Fruit fly (Drosophila melanogaster) whole organism, embryonic: Measurements from ENCODE around the gene sll.

ENCODE experiments used
- Asciz ChIP-seq: fragments of 200-800 bp; sonication (Bioruptor generic); optimal IDR thresholded peaks from 2 replicates; lab custom pipeline; 2017; ENCODE audit warnings: missing biosample characterization, mild to moderate bottlenecking, missing genetic modification characterization, missing genetic modification reagents
- CG10366 ChIP-seq: fragments of 200-800 bp; sonication (Bioruptor generic); IDR thresholded peaks from 2 replicates; pipeline ENCODE4 v1.3.6; 2022; ENCODE audit warnings: missing biosample characterization, missing genetic modification characterization
- CG10654 ChIP-seq: fragments of 200-800 bp; sonication (Bioruptor generic); optimal IDR thresholded peaks from 2 replicates; lab custom pipeline; 2016; ENCODE audit warnings: missing biosample characterization, missing genetic modification characterization
- CG11085 ChIP-seq: fragments of 200-800 bp; sonication (Bioruptor generic); IDR thresholded peaks from 2 replicates; pipeline ENCODE4 v1.3.6; 2022; ENCODE audit warnings: missing biosample characterization, missing genetic modification characterization
- CG13123 ChIP-seq: fragments of 200-800 bp; sonication (Bioruptor generic); optimal IDR thresholded peaks from 2 replicates; lab custom pipeline; 2016; ENCODE audit warnings: missing biosample characterization, missing genetic modification characterization
- CG13287 ChIP-seq: fragments of 200-800 bp; sonication (Bioruptor generic); IDR thresholded peaks from 2 replicates; pipeline ENCODE4 v1.3.6; 2022; ENCODE audit warnings: missing biosample characterization, missing genetic modification characterization; ENCODE audit not compliant: partially characterized antibody
- CG17186 ChIP-seq: fragments of 200-800 bp; sonication (Bioruptor generic); optimal IDR thresholded peaks from 3 replicates; lab custom pipeline; 2017; ENCODE audit warnings: missing biosample characterization, missing genetic modification reagents, missing genetic modification characterization
- CG17361 ChIP-seq: fragments of 200-800 bp; sonication (Bioruptor generic); IDR thresholded peaks from 3 replicates; pipeline ENCODE4 v1.3.6; 2022; ENCODE audit warnings: missing biosample characterization, missing genetic modification characterization
- CG17568 ChIP-seq: fragments of 200-800 bp; sonication (Bioruptor generic); optimal IDR thresholded peaks from 2 replicates; lab custom pipeline; 2018; ENCODE audit warnings: missing biosample characterization, mild to moderate bottlenecking, missing genetic modification characterization, moderate library complexity
- CG18011 ChIP-seq: fragments of 200-800 bp; sonication (Bioruptor generic); optimal IDR thresholded peaks from 2 replicates; lab custom pipeline; 2017; ENCODE audit warnings: missing biosample characterization, missing genetic modification characterization, mild to moderate bottlenecking, moderate library complexity, missing genotype
- CG2129 ChIP-seq: fragments of 200-800 bp; sonication (Bioruptor generic); IDR thresholded peaks from 2 replicates; pipeline ENCODE4 v1.3.6; 2022; ENCODE audit warnings: missing biosample characterization, missing genetic modification characterization; ENCODE audit not compliant: partially characterized antibody
- CG2712 ChIP-seq: fragments of 200-800 bp; optimal IDR thresholded peaks from 3 replicates; lab custom pipeline; 2019; ENCODE audit warnings: missing biosample characterization, mild to moderate bottlenecking, missing genetic modification characterization, moderate library complexity
- CG31388 ChIP-seq: fragments of 200-800 bp; sonication (Bioruptor generic); optimal IDR thresholded peaks from 2 replicates; lab custom pipeline; 2016; ENCODE audit warnings: missing biosample characterization, missing genetic modification characterization
- CG4360 ChIP-seq: fragments of 200-800 bp; sonication (Bioruptor generic); IDR thresholded peaks from 2 replicates; pipeline ENCODE4 v1.3.6; 2022; ENCODE audit warnings: missing biosample characterization, missing genetic modification characterization
- CG4404 ChIP-seq: fragments of 200-800 bp; sonication (Bioruptor generic); IDR thresholded peaks from 2 replicates; pipeline ENCODE4 v1.3.6; 2022; ENCODE audit warnings: missing biosample characterization, missing genetic modification characterization
- CG4617 ChIP-seq: fragments of 200-800 bp; sonication (Bioruptor generic); optimal IDR thresholded peaks from 3 replicates; lab custom pipeline; 2016; ENCODE audit warnings: missing biosample characterization, missing genetic modification characterization, borderline replicate concordance
- CG6272 ChIP-seq: fragments of 200-800 bp; sonication (Bioruptor generic); IDR thresholded peaks from 2 replicates; pipeline ENCODE4 v1.3.6; 2022; ENCODE audit warnings: missing biosample characterization, missing genetic modification characterization
- CG7987 ChIP-seq: fragments of 200-800 bp; sonication (Bioruptor generic); optimal IDR thresholded peaks from 2 replicates; lab custom pipeline; 2018; ENCODE audit warnings: missing biosample characterization, mild to moderate bottlenecking, missing genetic modification characterization, moderate library complexity
- CG9609 ChIP-seq: fragments of 200-800 bp; sonication (Bioruptor generic); optimal IDR thresholded peaks from 3 replicates; lab custom pipeline; 2016; ENCODE audit warnings: missing biosample characterization, missing genetic modification characterization
- CG9727 ChIP-seq: fragments of 200-800 bp; sonication (Bioruptor generic); optimal IDR thresholded peaks from 3 replicates; lab custom pipeline; 2017; ENCODE audit warnings: missing biosample characterization, mild to moderate bottlenecking, missing genetic modification characterization
- CHES-1-like ChIP-seq: fragments of 200-800 bp; sonication (Bioruptor generic); optimal IDR thresholded peaks from 2 replicates; lab custom pipeline; 2016; ENCODE audit warnings: missing biosample characterization, missing genetic modification characterization
- Dip3 ChIP-seq: fragments of 200-800 bp; sonication (Bioruptor generic); optimal IDR thresholded peaks from 3 replicates; lab custom pipeline; 2016; ENCODE audit warnings: missing biosample characterization, missing genetic modification characterization
- Fer2 ChIP-seq: fragments of 200-800 bp; sonication (Bioruptor generic); optimal IDR thresholded peaks from 2 replicates; lab custom pipeline; 2018; ENCODE audit warnings: missing biosample characterization, mild to moderate bottlenecking, missing genetic modification characterization, moderate library complexity
- HmgZ ChIP-seq: fragments of 200-800 bp; sonication (Bioruptor generic); optimal IDR thresholded peaks from 2 replicates; lab custom pipeline; 2018; ENCODE audit warnings: missing biosample characterization, mild to moderate bottlenecking, missing genetic modification characterization
- Lim3 ChIP-seq: fragments of 200-800 bp; sonication (Bioruptor generic); IDR thresholded peaks from 2 replicates; pipeline ENCODE4 v1.3.6; 2022; ENCODE audit warnings: missing biosample characterization, missing genetic modification characterization
- Nf-YC ChIP-seq: fragments of 200-800 bp; optimal IDR thresholded peaks from 3 replicates; lab custom pipeline; 2019; ENCODE audit warnings: missing biosample characterization, mild to moderate bottlenecking, missing genetic modification characterization, moderate library complexity
- Ptx1 ChIP-seq: fragments of 200-800 bp; sonication (Bioruptor generic); IDR thresholded peaks from 2 replicates; pipeline ENCODE4 v1.3.6; 2022; ENCODE audit warnings: missing biosample characterization, missing genetic modification characterization
- Sry-β ChIP-seq: fragments of 200-800 bp; sonication (Bioruptor generic); optimal IDR thresholded peaks from 2 replicates; lab custom pipeline; 2018; ENCODE audit warnings: missing biosample characterization, mild to moderate bottlenecking, missing genetic modification characterization, moderate library complexity
- Stat92E ChIP-seq, 3 experiments: fragments of >200 bp in 2 of 3; fragments of 200-800 bp in 1 of 3; sonication (Bioruptor generic) in 1 of 3; optimal IDR thresholded peaks; 2 replicates each; lab custom pipeline; 2017 to 2019; ENCODE audit warnings: missing biosample characterization in 3 of 3, missing genetic modification characterization in 3 of 3, mild to moderate bottlenecking in 1 of 3, moderate library complexity in 1 of 3
- Xrp1 ChIP-seq: fragments of 200-800 bp; sonication (Bioruptor generic); IDR thresholded peaks from 2 replicates; pipeline ENCODE4 v1.3.6; 2022; ENCODE audit warnings: missing biosample characterization, missing genetic modification characterization
- YL-1 ChIP-seq: fragments of 200-800 bp; sonication (Bioruptor generic); optimal IDR thresholded peaks from 3 replicates; lab custom pipeline; 2017; ENCODE audit warnings: missing biosample characterization, mild to moderate bottlenecking, missing genetic modification characterization
- abd-A ChIP-seq: fragments of 200-800 bp; sonication (Bioruptor generic); optimal IDR thresholded peaks from 3 replicates; lab custom pipeline; 2019; ENCODE audit warnings: missing biosample characterization, mild to moderate bottlenecking, missing genetic modification characterization, moderate library complexity
- bigmax ChIP-seq: fragments of 200-800 bp; sonication (Bioruptor generic); optimal IDR thresholded peaks from 2 replicates; lab custom pipeline; 2018; ENCODE audit warnings: missing biosample characterization, mild to moderate bottlenecking, missing genetic modification characterization
- cad ChIP-seq: fragments of >200 bp; optimal IDR thresholded peaks from 2 replicates; lab custom pipeline; 2017; ENCODE audit warnings: missing biosample characterization, missing genetic modification characterization
- cato ChIP-seq: fragments of 200-800 bp; sonication (Bioruptor generic); optimal IDR thresholded peaks from 2 replicates; lab custom pipeline; 2016; ENCODE audit warnings: missing biosample characterization, missing genetic modification characterization, borderline replicate concordance
- eyg ChIP-seq: fragments of 200-800 bp; sonication (Bioruptor generic); optimal IDR thresholded peaks from 3 replicates; lab custom pipeline; 2016; ENCODE audit warnings: missing biosample characterization, missing genetic modification characterization
- fd64A ChIP-seq: fragments of 200-800 bp; sonication (Bioruptor generic); optimal IDR thresholded peaks from 3 replicates; lab custom pipeline; 2018; ENCODE audit warnings: missing biosample characterization, mild to moderate bottlenecking, missing genetic modification characterization
- gsb-n ChIP-seq: fragments of 200-800 bp; sonication (Bioruptor generic); optimal IDR thresholded peaks from 3 replicates; lab custom pipeline; 2018; ENCODE audit warnings: missing biosample characterization, mild to moderate bottlenecking, missing genetic modification characterization
- jing ChIP-seq: fragments of 200-800 bp; sonication (Bioruptor generic); optimal IDR thresholded peaks from 2 replicates; lab custom pipeline; 2018; ENCODE audit warnings: missing biosample characterization, mild to moderate bottlenecking, missing genetic modification characterization
- ken ChIP-seq: fragments of 200-800 bp; sonication (Bioruptor generic); IDR thresholded peaks from 3 replicates; pipeline ENCODE4 v1.3.6; 2022; ENCODE audit warnings: missing biosample characterization, missing genetic modification characterization
- lbe ChIP-seq: fragments of 200-800 bp; sonication (Bioruptor generic); optimal IDR thresholded peaks from 2 replicates; lab custom pipeline; 2016; ENCODE audit warnings: missing biosample characterization, mild to moderate bottlenecking, missing genetic modification characterization
- mirr ChIP-seq: fragments of 200-800 bp; sonication (Bioruptor generic); optimal IDR thresholded peaks from 3 replicates; lab custom pipeline; 2018; ENCODE audit warnings: missing biosample characterization, mild to moderate bottlenecking, missing genetic modification characterization
- otp ChIP-seq: fragments of 200-800 bp; sonication (Bioruptor generic); IDR thresholded peaks from 3 replicates; pipeline ENCODE4, ENCODE4 v1.3.6; 2022; ENCODE audit warnings: missing biosample characterization, missing genetic modification characterization
- phol ChIP-seq: fragments of 200-800 bp; sonication (Bioruptor generic); optimal IDR thresholded peaks from 3 replicates; lab custom pipeline; 2018; ENCODE audit warnings: missing biosample characterization, mild to moderate bottlenecking, missing genetic modification characterization, moderate library complexity
- pzg ChIP-seq: fragments of 200-800 bp; sonication (Bioruptor generic); optimal IDR thresholded peaks from 3 replicates; lab custom pipeline; 2018; ENCODE audit warnings: missing biosample characterization, mild to moderate bottlenecking, missing genetic modification characterization, moderate library complexity
- sd ChIP-seq: fragments of 200-800 bp; sonication (Bioruptor generic); optimal IDR thresholded peaks from 3 replicates; lab custom pipeline; 2018; ENCODE audit warnings: missing biosample characterization, mild to moderate bottlenecking, missing genetic modification characterization, moderate library complexity
- seq ChIP-seq: fragments of 200-800 bp; sonication (Bioruptor generic); IDR thresholded peaks from 2 replicates; pipeline ENCODE4 v1.3.6; 2022; ENCODE audit warnings: missing biosample characterization, missing genetic modification characterization
- shn ChIP-seq: fragments of 200-800 bp; sonication (Bioruptor generic); optimal IDR thresholded peaks from 3 replicates; lab custom pipeline; 2016; ENCODE audit warnings: missing biosample characterization, missing genetic modification characterization
- tgo ChIP-seq: fragments of 200-800 bp; sonication (Bioruptor generic); IDR thresholded peaks from 3 replicates; pipeline ENCODE4 v1.3.6; 2022; ENCODE audit warnings: missing biosample characterization, missing genetic modification characterization
- vfl ChIP-seq: fragments of 200-800 bp; sonication (Bioruptor generic); optimal IDR thresholded peaks from 2 replicates; lab custom pipeline; 2016; ENCODE audit warnings: missing biosample characterization, missing genetic modification characterization
- z ChIP-seq: fragments of 200-800 bp; sonication (Bioruptor generic); IDR thresholded peaks from 3 replicates; pipeline ENCODE4 v1.3.6; 2022; ENCODE audit warnings: missing biosample characterization, missing genetic modification characterization

The sll gene

DNA sequence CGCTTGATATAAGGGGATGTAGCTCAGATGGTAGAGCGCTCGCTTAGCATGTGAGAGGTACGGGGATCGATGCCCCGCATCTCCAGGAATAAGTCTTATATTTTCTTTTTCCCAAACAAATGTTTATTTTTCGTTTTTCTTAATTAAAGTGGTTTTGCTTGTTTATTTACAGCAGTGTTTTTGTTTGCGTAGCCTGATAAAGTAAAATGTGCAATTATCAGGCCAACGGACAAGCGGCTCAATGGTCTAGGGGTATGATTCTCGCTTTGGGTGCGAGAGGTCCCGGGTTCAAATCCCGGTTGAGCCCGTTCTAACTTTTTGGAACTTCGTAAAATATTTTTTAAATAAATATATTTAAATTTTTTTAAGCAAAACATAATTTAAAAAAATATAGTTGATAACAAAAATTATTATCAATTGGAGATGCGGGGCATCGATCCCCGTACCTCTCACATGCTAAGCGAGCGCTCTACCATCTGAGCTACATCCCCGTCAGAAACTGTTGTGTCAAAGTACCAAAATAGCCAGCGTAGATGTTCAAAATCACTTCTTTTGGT is 13.9 kb downstream of the sll start (continued):
- TF ChIP-seq CHES-1-like (GFP tag; lab: Kevin White, UChicago) (no peak), cad (GFP tag; lab: Kevin White, UChicago) (no peak), CG17361 (GFP tag; lab: Robert Waterston, UW) (no peak), CG4360 (GFP tag; lab: Robert Waterston, UW) (no peak), Fer2 (no peak), CG2129 (GFP tag; lab: Robert Waterston, UW) (peak; percentile 22; the same call in 1 of the 2 replicates), CG7987 (GFP tag; lab: Kevin White, UChicago) (no peak), CG31388 (no peak), Lim3 (GFP tag; lab: Robert Waterston, UW) (no peak), CG10366 (GFP tag; lab: Robert Waterston, UW) (no peak), ken (GFP tag; lab: Robert Waterston, UW) (no peak), fd64A (GFP tag; lab: Kevin White, UChicago) (no peak), sd (tag; lab: Kevin White, UChicago) (no peak), seq (GFP tag; lab: Robert Waterston, UW) (no peak), z (no peak), CG10654 (GFP tag; lab: Kevin White, UChicago) (no peak), bigmax (GFP tag; lab: Kevin White, UChicago) (no peak), vfl (GFP tag; lab: Kevin White, UChicago) (no peak), CG4617 (GFP tag; lab: Kevin White, UChicago) (no peak), otp (GFP tag; lab: Robert Waterston, UW) (no peak), CG2712 (tag; lab: Kevin White, UChicago) (peak; percentile 41), CG4404 (GFP tag; lab: Robert Waterston, UW) (no peak), CG13123 (no peak), eyg (GFP tag; lab: Kevin White, UChicago) (no peak), CG9727 (no peak), lbe (no peak), YL-1 (GFP tag; lab: Kevin White, UChicago) (no peak), mirr (peak; percentile 43), CG11085 (GFP tag; lab: Robert Waterston, UW) (no peak), jing (no peak), CG13287 (GFP tag; lab: Robert Waterston, UW) (peak; percentile 68), phol (tag; lab: Kevin White, UChicago) (no peak), cato (no peak), tgo (GFP tag; lab: Robert Waterston, UW) (no peak), pzg (GFP tag; lab: Kevin White, UChicago) (no peak), CG17568 (GFP tag; lab: Kevin White, UChicago) (peak; percentile 46), CG9609 (GFP tag; lab: Kevin White, UChicago) (no peak), CG6272 (no peak), HmgZ (tag; lab: Kevin White, UChicago) (no peak), shn (GFP tag; lab: Kevin White, UChicago) (no peak), Stat92E (GFP tag; optimal IDR thresholded peaks at IDR 0.05; lab: Kevin White, UChicago) (peak in 1 of 3 experiments; percentile 57), Dip3 (no peak), Ptx1 (GFP tag; lab: Robert Waterston, UW) (no peak), abd-A (no peak), Nf-YC (tag; lab: Kevin White, UChicago) (peak; percentile 30), Sry-β (GFP tag; lab: Kevin White, UChicago) (no peak), gsb-n (tag; lab: Kevin White, UChicago) (peak; percentile 8), Asciz (GFP tag; lab: Kevin White, UChicago) (no peak), CG17186 (no peak), CG18011 (GFP tag; lab: Kevin White, UChicago) (no peak), Xrp1 (GFP tag; lab: Robert Waterston, UW) (peak; percentile 40; the same call in 1 of the 2 replicates)
